Fruit fly (Drosophila melanogaster) whole organism, embryonic: Measurements from ENCODE around the gene Prosbeta6.
A peak's percentile ranks its signal among the peaks of the same experiment; 100 is the strongest.

Experiments
- CG10267 ChIP-seq: fragments of 200-800 bp; sonication (Bioruptor generic); optimal IDR thresholded peaks from 2 replicates; lab custom pipeline; 2018; ENCODE audit warnings: missing biosample characterization, mild to moderate bottlenecking, missing genetic modification characterization, moderate library complexity
- CG13123 ChIP-seq: fragments of 200-800 bp; sonication (Bioruptor generic); optimal IDR thresholded peaks from 2 replicates; lab custom pipeline; 2016; ENCODE audit warnings: missing biosample characterization, missing genetic modification characterization
- CG13287 ChIP-seq: fragments of 200-800 bp; sonication (Bioruptor generic); IDR thresholded peaks from 2 replicates; pipeline ENCODE4 v1.3.6; 2022; ENCODE audit warnings: missing biosample characterization, missing genetic modification characterization; ENCODE audit not compliant: partially characterized antibody
- CG16813 ChIP-seq: fragments of 200-800 bp; sonication (Bioruptor generic); IDR thresholded peaks from 3 replicates; pipeline ENCODE4 v1.3.6; 2022; ENCODE audit warnings: missing biosample characterization, missing genetic modification characterization; ENCODE audit not compliant: partially characterized antibody
- CG17912 ChIP-seq: fragments of 200-800 bp; sonication (Bioruptor generic); optimal IDR thresholded peaks from 2 replicates; lab custom pipeline; 2018; ENCODE audit warnings: missing biosample characterization, mild to moderate bottlenecking, missing genetic modification characterization
- CG1832 ChIP-seq: fragments of 200-800 bp; sonication (Bioruptor generic); optimal IDR thresholded peaks from 2 replicates; lab custom pipeline; 2017; ENCODE audit warnings: missing biosample characterization, mild to moderate bottlenecking, missing genetic modification characterization, inconsistent platforms
- CG18476 ChIP-seq: fragments of 200-800 bp; sonication (Bioruptor generic); optimal IDR thresholded peaks from 2 replicates; lab custom pipeline; 2016; ENCODE audit warnings: missing biosample characterization, mild to moderate bottlenecking, missing genetic modification characterization
- CG2116 ChIP-seq: fragments of 200-800 bp; sonication (Bioruptor generic); optimal IDR thresholded peaks from 3 replicates; lab custom pipeline; 2018; ENCODE audit warnings: missing biosample characterization, mild to moderate bottlenecking, missing genetic modification characterization
- CG30020 ChIP-seq: fragments of 200-800 bp; optimal IDR thresholded peaks from 2 replicates; lab custom pipeline; 2019; ENCODE audit warnings: missing biosample characterization, mild to moderate bottlenecking, missing genetic modification characterization, moderate library complexity
- CG3281 ChIP-seq: fragments of 200-800 bp; sonication (Bioruptor generic); optimal IDR thresholded peaks from 3 replicates; lab custom pipeline; 2017; ENCODE audit warnings: missing biosample characterization, mild to moderate bottlenecking, missing genetic modification characterization
- CG33557 ChIP-seq: fragments of 200-800 bp; sonication (Bioruptor generic); optimal IDR thresholded peaks from 2 replicates; lab custom pipeline; 2019; ENCODE audit warnings: missing biosample characterization, mild to moderate bottlenecking, missing genetic modification characterization, moderate library complexity
- CG4707 ChIP-seq: fragments of 200-800 bp; sonication (Bioruptor generic); optimal IDR thresholded peaks from 2 replicates; lab custom pipeline; 2018; ENCODE audit warnings: missing biosample characterization, mild to moderate bottlenecking, missing genetic modification characterization, moderate library complexity
- CG7372 ChIP-seq: fragments of 200-800 bp; sonication (Bioruptor generic); IDR thresholded peaks from 2 replicates; pipeline ENCODE4 v1.3.6; 2022; ENCODE audit warnings: missing biosample characterization, missing genetic modification characterization
- CG7928 ChIP-seq: fragments of 200-800 bp; sonication (Bioruptor generic); optimal IDR thresholded peaks from 2 replicates; lab custom pipeline; 2017; ENCODE audit warnings: missing biosample characterization, mild to moderate bottlenecking, missing genetic modification characterization
- CTCF ChIP-seq: fragments of 200-800 bp; sonication (Bioruptor generic); optimal IDR thresholded peaks from 2 replicates; lab custom pipeline; 2017; ENCODE audit warnings: missing biosample characterization, mild to moderate bottlenecking, missing genetic modification characterization, moderate library complexity
- Chrac-16 ChIP-seq: fragments of 200-800 bp; sonication (Bioruptor generic); optimal IDR thresholded peaks from 3 replicates; lab custom pipeline; 2016; ENCODE audit warnings: missing biosample characterization, missing genetic modification characterization
- CoRest ChIP-seq: fragments of 200-800 bp; sonication (Bioruptor generic); optimal IDR thresholded peaks from 3 replicates; lab custom pipeline; 2018; ENCODE audit warnings: missing biosample characterization, mild to moderate bottlenecking, missing genetic modification characterization, moderate library complexity
- Dek ChIP-seq: fragments of 200-800 bp; sonication (Bioruptor generic); optimal IDR thresholded peaks from 3 replicates; lab custom pipeline; 2019; ENCODE audit warnings: missing biosample characterization, mild to moderate bottlenecking, missing genetic modification characterization, moderate library complexity
- Doc3 ChIP-seq: fragments of 200-800 bp; sonication (Bioruptor generic); IDR thresholded peaks from 3 replicates; pipeline ENCODE4 v1.3.6; 2022; ENCODE audit warnings: missing biosample characterization, missing genetic modification characterization; ENCODE audit not compliant: partially characterized antibody
- Dref ChIP-seq: fragments of 200-800 bp; sonication (Bioruptor generic); IDR thresholded peaks from 2 replicates; pipeline ENCODE4 v1.3.6; 2022; ENCODE audit warnings: missing biosample characterization, missing genetic modification characterization
- Eip74EF ChIP-seq, 2 experiments: fragments of 200-800 bp in 1 of 2; fragments of >200 bp in 1 of 2; sonication (Bioruptor generic) in 1 of 2; optimal IDR thresholded peaks; 2 replicates each; lab custom pipeline; 2017 to 2019; ENCODE audit warnings: missing biosample characterization in 2 of 2, missing genetic modification characterization in 2 of 2, mild to moderate bottlenecking in 1 of 2, moderate library complexity in 1 of 2
- MBD-R2 ChIP-seq: fragments of 200-800 bp; sonication (Bioruptor generic); IDR thresholded peaks from 2 replicates; pipeline ENCODE4 v1.3.6; 2022; ENCODE audit warnings: missing biosample characterization, missing genetic modification characterization
- Med ChIP-seq: fragments of 200-800 bp; sonication (Bioruptor generic); peaks from one replicate; lab custom pipeline; 2016; ENCODE audit warnings: missing biosample characterization, missing genetic modification characterization, mild to moderate bottlenecking, inconsistent platforms, moderate library complexity
- Myb ChIP-seq: fragments of 200-800 bp; sonication (Bioruptor generic); optimal IDR thresholded peaks from 2 replicates; lab custom pipeline; 2016; ENCODE audit warnings: missing biosample characterization, missing genetic modification characterization
- NC2α ChIP-seq: fragments of 200-800 bp; sonication (Bioruptor generic); optimal IDR thresholded peaks from 2 replicates; lab custom pipeline; 2016; ENCODE audit warnings: missing biosample characterization, missing genetic modification characterization
- NFAT ChIP-seq: fragments of 200-800 bp; sonication (Bioruptor generic); IDR thresholded peaks from 2 replicates; pipeline ENCODE4 v1.3.6; 2022; ENCODE audit warnings: missing biosample characterization, missing genetic modification characterization
- Stat92E ChIP-seq, 3 experiments: fragments of >200 bp in 2 of 3; fragments of 200-800 bp in 1 of 3; sonication (Bioruptor generic) in 1 of 3; optimal IDR thresholded peaks; 2 replicates each; lab custom pipeline; 2017 to 2019; ENCODE audit warnings: missing biosample characterization in 3 of 3, missing genetic modification characterization in 3 of 3, mild to moderate bottlenecking in 1 of 3, moderate library complexity in 1 of 3
- amos ChIP-seq: fragments of 200-800 bp; sonication (Bioruptor generic); IDR thresholded peaks from 2 replicates; pipeline ENCODE4 v1.3.6; 2022; ENCODE audit warnings: missing biosample characterization, missing genetic modification characterization; ENCODE audit not compliant: partially characterized antibody
- az2 ChIP-seq: fragments of 200-800 bp; sonication (Bioruptor generic); optimal IDR thresholded peaks from 3 replicates; lab custom pipeline; 2016; ENCODE audit warnings: missing biosample characterization, missing genetic modification characterization
- bab2 ChIP-seq: fragments of 200-800 bp; sonication (Bioruptor generic); optimal IDR thresholded peaks from 2 replicates; lab custom pipeline; 2016; ENCODE audit warnings: missing biosample characterization, missing genetic modification characterization
- chinmo ChIP-seq: fragments of 200-800 bp; sonication (Bioruptor generic); IDR thresholded peaks from 4 replicates; pipeline ENCODE4 v1.3.6; 2022; ENCODE audit warnings: missing biosample characterization, missing genetic modification characterization; ENCODE audit not compliant: partially characterized antibody
- gro ChIP-seq: fragments of 200-800 bp; sonication (Bioruptor generic); optimal IDR thresholded peaks from 2 replicates; lab custom pipeline; 2016; ENCODE audit warnings: missing biosample characterization, missing genetic modification characterization
- her ChIP-seq: fragments of 200-800 bp; sonication (Bioruptor generic); optimal IDR thresholded peaks from 2 replicates; lab custom pipeline; 2016; ENCODE audit warnings: missing biosample characterization, missing genetic modification characterization
- inv ChIP-seq: fragments of 200-800 bp; sonication (Bioruptor generic); IDR thresholded peaks from 2 replicates; pipeline ENCODE4 v1.3.6; 2022; ENCODE audit warnings: missing biosample characterization, missing genetic modification characterization; ENCODE audit not compliant: partially characterized antibody
- mirr ChIP-seq: fragments of 200-800 bp; sonication (Bioruptor generic); optimal IDR thresholded peaks from 3 replicates; lab custom pipeline; 2018; ENCODE audit warnings: missing biosample characterization, mild to moderate bottlenecking, missing genetic modification characterization
- nerfin-1 ChIP-seq: fragments of 200-800 bp; sonication (Bioruptor generic); optimal IDR thresholded peaks from 3 replicates; lab custom pipeline; 2019; ENCODE audit warnings: missing biosample characterization, mild to moderate bottlenecking, missing genetic modification characterization, moderate library complexity
- nmo ChIP-seq: fragments of 200-800 bp; sonication (Bioruptor generic); optimal IDR thresholded peaks from 2 replicates; lab custom pipeline; 2018; ENCODE audit warnings: missing biosample characterization, mild to moderate bottlenecking, missing genetic modification characterization, moderate library complexity
- nom ChIP-seq: fragments of 200-800 bp; sonication (Bioruptor generic); optimal IDR thresholded peaks from 2 replicates; lab custom pipeline; 2017; ENCODE audit warnings: missing biosample characterization, missing genetic modification characterization, mild to moderate bottlenecking, moderate library complexity, missing genetic modification reagents
- odd ChIP-seq: fragments of 200-800 bp; sonication (Bioruptor generic); optimal IDR thresholded peaks from 2 replicates; lab custom pipeline; 2017; ENCODE audit warnings: missing biosample characterization, mild to moderate bottlenecking, missing genetic modification characterization
- pzg ChIP-seq: fragments of 200-800 bp; sonication (Bioruptor generic); optimal IDR thresholded peaks from 3 replicates; lab custom pipeline; 2018; ENCODE audit warnings: missing biosample characterization, mild to moderate bottlenecking, missing genetic modification characterization, moderate library complexity
- repo ChIP-seq: fragments of 200-800 bp; sonication (Bioruptor generic); optimal IDR thresholded peaks from 2 replicates; lab custom pipeline; 2016; ENCODE audit warnings: missing biosample characterization, missing genetic modification characterization
- row ChIP-seq: fragments of 200-800 bp; sonication (Bioruptor generic); IDR thresholded peaks from 3 replicates; pipeline ENCODE4 v1.3.6; 2022; ENCODE audit warnings: missing biosample characterization, missing genetic modification characterization
- sens-2 ChIP-seq: fragments of 200-800 bp; sonication (Bioruptor generic); IDR thresholded peaks from 2 replicates; pipeline ENCODE4 v1.3.6; 2022; ENCODE audit warnings: missing biosample characterization, missing genetic modification characterization
- sna ChIP-seq: fragments of 200-800 bp; sonication (Bioruptor generic); IDR thresholded peaks from 2 replicates; pipeline ENCODE4 v1.3.6; 2022; ENCODE audit warnings: missing biosample characterization, missing genetic modification characterization; ENCODE audit not compliant: partially characterized antibody
- stwl ChIP-seq: fragments of 200-800 bp; sonication (Bioruptor generic); optimal IDR thresholded peaks from 3 replicates; lab custom pipeline; 2018; ENCODE audit warnings: missing biosample characterization, mild to moderate bottlenecking, missing genetic modification characterization, moderate library complexity
- tx ChIP-seq: fragments of 200-800 bp; sonication (Bioruptor generic); optimal IDR thresholded peaks from 2 replicates; lab custom pipeline; 2016; ENCODE audit warnings: missing biosample characterization, missing genetic modification characterization
- unc-4 ChIP-seq: fragments of 200-800 bp; sonication (Bioruptor generic); IDR thresholded peaks from 2 replicates; pipeline ENCODE4 v1.3.6; 2022; ENCODE audit warnings: missing biosample characterization, missing genetic modification characterization; ENCODE audit not compliant: partially characterized antibody
- vnd ChIP-seq: fragments of 200-800 bp; sonication (Bioruptor generic); IDR thresholded peaks from 3 replicates; pipeline ENCODE4 v1.3.6; 2022; ENCODE audit warnings: missing biosample characterization, missing genetic modification characterization; ENCODE audit not compliant: partially characterized antibody

Prosbeta6 gene

dm6 chr3L:16594922-16595518 is 15.2 kb downstream of the Prosbeta6 start, which contains the start of the genes spd-2 and Apl (continued):
- TF ChIP-seq CG2116 (GFP tag; lab: Kevin White, UChicago) = peak; percentile 55
- TF ChIP-seq CG7928 (GFP tag; lab: Kevin White, UChicago) = peak; percentile 85
- no peak for TF ChIP-seq mirr (GFP tag; lab: Kevin White, UChicago)
- no peak for TF ChIP-seq Dek
- no peak for TF ChIP-seq CG4707 (GFP tag; lab: Kevin White, UChicago)
- TF ChIP-seq gro (GFP tag; lab: Kevin White, UChicago) = no peak
- no peak for TF ChIP-seq CG7372 (GFP tag; lab: Robert Waterston, UW)
- no peak for TF ChIP-seq repo (GFP tag; lab: Kevin White, UChicago)
- no peak for TF ChIP-seq CG18476 (GFP tag; lab: Kevin White, UChicago)
- TF ChIP-seq stwl (tag; lab: Kevin White, UChicago) = peak; percentile 27
- TF ChIP-seq nerfin-1 (tag; lab: Kevin White, UChicago) = no peak
- peak; percentile 27 for TF ChIP-seq nmo
- TF ChIP-seq Stat92E (GFP tag; optimal IDR thresholded peaks at IDR 0.05; lab: Kevin White, UChicago) = no peak
- TF ChIP-seq inv (GFP tag; lab: Robert Waterston, UW) = peak; percentile 19; the same call in 1 of the 2 replicates
- TF ChIP-seq her (GFP tag; lab: Kevin White, UChicago) = no peak
- no peak for TF ChIP-seq CG3281 (GFP tag; lab: Kevin White, UChicago)
- TF ChIP-seq vnd (GFP tag; lab: Robert Waterston, UW) = peak; percentile 54; the same call in 1 of the 3 replicates
- TF ChIP-seq CG16813 (GFP tag; lab: Robert Waterston, UW) = peak; percentile 61
- TF ChIP-seq Chrac-16 (GFP tag; lab: Kevin White, UChicago) = no peak
- 0 out of 3 replicates have a peak, but pooled peaks have one; percentile 39 for TF ChIP-seq Doc3 (GFP tag; lab: Robert Waterston, UW)
- TF ChIP-seq CG30020 (tag; lab: Kevin White, UChicago) = peak; percentile 22
- peak; percentile 65; the same call in 1 of the 2 replicates for TF ChIP-seq MBD-R2
- peak; percentile 82; the same call in 1 of the 4 replicates for TF ChIP-seq chinmo (GFP tag; lab: Robert Waterston, UW)
- TF ChIP-seq sens-2 (GFP tag; lab: Robert Waterston, UW) = no peak
- TF ChIP-seq nom (GFP tag; lab: Kevin White, UChicago) = no peak
- no peak for TF ChIP-seq sna (GFP tag; lab: Robert Waterston, UW)
- TF ChIP-seq odd (GFP tag; lab: Kevin White, UChicago) = no peak
- peak; percentile 64 for TF ChIP-seq Dref (GFP tag; lab: Robert Waterston, UW)
- no peak for TF ChIP-seq CG1832 (GFP tag; lab: Kevin White, UChicago)
- TF ChIP-seq Med = peak; percentile 55
- no peak for TF ChIP-seq NC2α (GFP tag; lab: Kevin White, UChicago)
- 0 out of 3 replicates have a peak, but pooled peaks have one; percentile 12 for TF ChIP-seq row
- TF ChIP-seq pzg (GFP tag; lab: Kevin White, UChicago) = peak; percentile 19
- no peak for TF ChIP-seq CG17912 (GFP tag; lab: Kevin White, UChicago)
- peak; percentile 57 for TF ChIP-seq amos (GFP tag; lab: Robert Waterston, UW)
- peak; percentile 58 for TF ChIP-seq CG13287 (GFP tag; lab: Robert Waterston, UW)
- no peak for TF ChIP-seq CG13123 (GFP tag; lab: Kevin White, UChicago)
- TF ChIP-seq az2 (GFP tag; lab: Kevin White, UChicago) = no peak
- no peak for TF ChIP-seq NFAT (GFP tag; lab: Robert Waterston, UW)
- TF ChIP-seq CoRest (tag; lab: Kevin White, UChicago) = peak; percentile 22
- TF ChIP-seq bab2 (GFP tag; lab: Kevin White, UChicago) = no peak
- no peak for TF ChIP-seq CG33557 (GFP tag; lab: Kevin White, UChicago)
- peak; percentile 68 for TF ChIP-seq CTCF (GFP tag; lab: Kevin White, UChicago)
- peak; percentile 19 for TF ChIP-seq CG10267 (tag; lab: Kevin White, UChicago)
- peak; percentile 18 for TF ChIP-seq Myb (GFP tag; lab: Kevin White, UChicago)
- 0 out of 2 replicates have a peak, but pooled peaks have one; percentile 35 for TF ChIP-seq unc-4
- no peak for TF ChIP-seq Eip74EF (GFP tag; optimal IDR thresholded peaks at IDR 0.05; lab: Kevin White, UChicago)
- no peak for TF ChIP-seq tx (GFP tag; lab: Kevin White, UChicago)
